Fruit fly (Drosophila melanogaster) ovary, adult (tissue): ENCODE data around the gene CG1774.

Experiments
- CG17801 ChIP-seq: fragments of 200-800 bp; optimal IDR thresholded peaks from 2 replicates; lab custom pipeline; 2019; ENCODE audit warnings: missing biosample characterization, mild to moderate bottlenecking, missing genetic modification characterization, moderate library complexity; ENCODE audit not compliant: partially characterized antibody

The CG1774 gene

dm6 chr3R:31616001-31616400, 23.4 kb downstream of the CG1774 start, which contains the start of the genes Mnat9 and CG1792:
Gene Mnat9 (minus strand): TSS chr3R:31616160.
Gene CG1792 (plus strand): TSS chr3R:31616303.
- TF ChIP-seq CG17801 (GFP tag; lab: Kevin White, UChicago), result peak; percentile 98

DNA sequence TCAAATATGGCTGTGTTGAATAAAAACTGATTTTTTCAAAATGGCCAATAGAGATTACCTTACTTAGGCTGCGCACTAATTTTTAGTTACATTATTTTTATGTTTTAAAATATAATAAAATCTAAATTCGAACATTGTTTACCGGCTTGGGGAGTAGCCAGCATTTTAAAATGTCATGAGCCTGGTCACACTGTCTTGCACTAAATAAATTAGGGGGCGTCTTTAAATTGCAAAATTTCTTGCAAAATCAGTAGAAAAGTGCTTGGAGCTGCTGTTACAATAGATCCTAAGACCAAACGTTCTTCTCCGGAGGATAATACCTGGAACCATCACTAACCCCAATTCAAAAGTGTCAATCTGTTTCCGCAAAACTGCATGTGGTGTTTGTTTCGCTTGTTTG, 25.2 kb downstream of the CG1774 start, which contains the start of gene pasha:
pasha (plus strand) TSS at position 177 of the 400 bp plus-strand sequence.
- no peak for TF ChIP-seq CG17801 (GFP tag; lab: Kevin White, UChicago)

- no peak for TF ChIP-seq CG17801 (GFP tag; lab: Kevin White, UChicago)
Observed at dm6 chr3R:31621814-31622213, 29.2 kb downstream of the CG1774 start, which contains the start of gene kek6. Gene kek6 (plus strand): TSS chr3R:31622136.

DNA sequence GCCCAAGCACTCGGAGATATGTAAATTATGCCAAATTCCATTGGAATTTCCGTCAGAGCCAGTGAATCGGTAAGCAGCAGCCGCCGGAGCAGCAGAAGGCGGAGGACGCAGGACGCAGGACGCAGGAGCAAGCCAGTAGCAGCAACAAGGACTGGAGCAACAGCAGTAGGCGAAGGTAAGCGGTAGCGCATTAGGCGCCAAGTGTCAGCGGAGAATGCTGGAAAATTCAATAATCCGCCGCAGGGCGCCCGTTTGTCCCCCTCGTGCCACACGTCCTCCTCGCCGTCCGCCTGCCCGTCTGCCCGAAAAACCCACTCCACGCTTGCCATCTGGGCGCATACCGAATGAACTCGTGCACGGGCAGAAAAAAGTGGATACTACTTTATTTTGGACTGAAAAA, 30.0 kb downstream of the CG1774 start:
- no peak for TF ChIP-seq CG17801 (GFP tag; lab: Kevin White, UChicago)

DNA sequence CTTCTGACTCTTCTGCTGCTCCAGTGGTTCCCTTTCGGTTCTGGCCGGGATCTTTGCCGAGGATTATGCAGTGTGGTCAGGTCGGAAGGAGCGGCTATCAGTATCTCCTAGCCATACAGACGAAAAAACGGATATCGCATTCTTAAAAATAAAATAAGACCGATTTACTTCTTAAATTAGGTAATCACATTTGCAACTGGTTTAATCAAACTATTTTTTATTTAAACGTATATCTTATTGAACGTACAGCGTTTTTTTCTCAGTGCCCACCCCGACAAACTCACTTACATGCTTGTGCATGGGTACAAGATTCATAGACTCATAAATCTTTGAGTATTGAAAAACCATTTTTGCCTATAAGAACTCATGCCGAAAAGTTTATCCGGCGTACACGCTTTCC, 33.6 kb downstream of the CG1774 start:
- TF ChIP-seq CG17801 (GFP tag; lab: Kevin White, UChicago), result no peak

dm6 chr3R:31627186-31627585, 34.6 kb downstream of the CG1774 start:
- TF ChIP-seq CG17801 (GFP tag; lab: Kevin White, UChicago), result no peak

dm6 chr3R:31630376-31630775, 37.8 kb downstream of the CG1774 start:
- no peak for TF ChIP-seq CG17801 (GFP tag; lab: Kevin White, UChicago)

DNA sequence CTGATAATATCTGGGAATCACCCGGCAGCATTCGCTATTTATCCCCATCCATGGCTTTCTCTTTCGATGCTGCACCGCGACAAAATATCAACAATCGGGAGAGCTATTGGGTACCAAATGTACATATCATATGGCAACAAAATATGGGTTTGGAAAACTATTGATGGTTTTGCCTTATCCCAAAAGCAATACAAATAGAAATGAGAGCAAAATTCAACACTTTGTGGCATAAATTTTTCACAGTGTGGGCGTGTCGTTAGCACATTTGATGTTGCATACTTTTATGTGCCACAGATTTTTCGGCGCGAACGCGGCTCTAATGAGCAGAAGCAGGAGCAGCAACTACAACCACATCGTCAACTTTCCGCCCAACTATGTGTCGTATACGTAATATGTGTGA, 39.7 kb downstream of the CG1774 start:
- no peak for TF ChIP-seq CG17801 (GFP tag; lab: Kevin White, UChicago)

dm6 chr3R:31636501-31636900, 43.9 kb downstream of the CG1774 start:
- TF ChIP-seq CG17801 (GFP tag; lab: Kevin White, UChicago), result no peak
